Worm (Caenorhabditis elegans) whole organism, L2 larva: ENCODE measurements around the gene C17H12.6.
A peak's percentile ranks its signal among the peaks of the same experiment; 100 is the strongest.

Source experiments
- elt-1 ChIP-seq: fragments of 150-350 bp; optimal IDR thresholded peaks from 2 replicates; lab custom pipeline; 2014; ENCODE audit warnings: missing biosample characterization, missing genetic modification characterization
- lsy-2 ChIP-seq, 2 experiments: fragments of 150-350 bp in 1 of 2; sonication (generic microtip) in 1 of 2; optimal IDR thresholded peaks; 2 replicates each; lab custom pipeline; 2014 to 2017; ENCODE audit warnings: missing biosample characterization in 2 of 2, missing genetic modification characterization in 2 of 2
- nhr-21 ChIP-seq: fragments of 150-350 bp; optimal IDR thresholded peaks from 2 replicates; lab custom pipeline; 2014; ENCODE audit warnings: missing biosample characterization, missing genetic modification characterization
- nhr-237 ChIP-seq: fragments of 150-350 bp; optimal IDR thresholded peaks from 2 replicates; lab custom pipeline; 2014; ENCODE audit warnings: missing biosample characterization, missing genetic modification characterization
- skn-1 ChIP-seq: sonication (generic microtip); optimal IDR thresholded peaks from 2 replicates; lab custom pipeline; 2017; ENCODE audit warnings: missing biosample characterization, missing genetic modification characterization

DNA sequence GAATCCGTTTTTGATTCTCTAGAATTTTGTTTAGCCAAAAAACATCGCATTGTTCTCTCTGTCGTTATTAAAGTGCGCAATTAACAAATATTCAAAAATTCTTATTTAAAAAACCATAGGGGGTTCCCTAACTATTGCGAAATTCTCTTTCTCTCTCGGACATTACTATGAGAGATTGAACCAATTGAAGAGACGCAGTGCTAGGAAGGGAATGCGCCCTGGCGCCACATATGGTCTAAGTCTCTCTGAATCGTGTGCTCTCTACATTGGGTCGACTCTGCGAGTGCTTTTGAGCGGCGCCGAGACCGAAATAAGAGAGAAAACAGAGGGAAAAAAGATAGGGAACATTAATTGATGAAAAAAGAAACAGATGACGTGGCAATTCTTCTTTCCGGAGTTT is 36.4 kb downstream of the C17H12.6 start:
- TF ChIP-seq nhr-21 (no peak), nhr-237 (no peak), skn-1 (no peak), elt-1 (tag; lab: Kevin White, UChicago) (no peak), lsy-2 (tag; optimal IDR thresholded peaks at IDR 0.05; lab: Kevin White, UChicago) (peak; percentile 53 to 78)
